Fruit fly (Drosophila melanogaster) whole organism, embryonic: Measurements from ENCODE around the gene Tmtc2.

Experiments
- Bdp1 ChIP-seq: fragments of 200-800 bp; sonication (Bioruptor generic); optimal IDR thresholded peaks from 3 replicates; lab custom pipeline; 2016; ENCODE audit warnings: missing biosample characterization, missing genetic modification characterization
- Bgb ChIP-seq: fragments of 200-800 bp; sonication (Bioruptor generic); IDR thresholded peaks from 2 replicates; pipeline ENCODE4 v1.3.6; 2022; ENCODE audit warnings: missing biosample characterization, missing genetic modification characterization; ENCODE audit not compliant: partially characterized antibody
- CG10267 ChIP-seq: fragments of 200-800 bp; sonication (Bioruptor generic); optimal IDR thresholded peaks from 2 replicates; lab custom pipeline; 2018; ENCODE audit warnings: missing biosample characterization, mild to moderate bottlenecking, missing genetic modification characterization, moderate library complexity
- CG11398 ChIP-seq: fragments of 200-800 bp; sonication (Bioruptor generic); optimal IDR thresholded peaks from 2 replicates; lab custom pipeline; 2016; ENCODE audit warnings: missing biosample characterization, missing genetic modification characterization
- CG14710 ChIP-seq: fragments of 200-800 bp; sonication (Bioruptor generic); optimal IDR thresholded peaks from 3 replicates; lab custom pipeline; 2019; ENCODE audit warnings: missing biosample characterization, mild to moderate bottlenecking, missing genetic modification characterization, moderate library complexity
- CG1529 ChIP-seq: fragments of 200-800 bp; sonication (Bioruptor generic); optimal IDR thresholded peaks from 3 replicates; lab custom pipeline; 2018; ENCODE audit warnings: missing biosample characterization, missing genetic modification characterization
- CG1647 ChIP-seq: fragments of 200-800 bp; sonication (Bioruptor generic); optimal IDR thresholded peaks from 3 replicates; lab custom pipeline; 2016; ENCODE audit warnings: missing biosample characterization, missing genetic modification characterization
- CG17328 ChIP-seq: fragments of 200-800 bp; sonication (Bioruptor generic); IDR thresholded peaks from 2 replicates; pipeline ENCODE4 v1.3.6; 2022; ENCODE audit warnings: missing biosample characterization, missing genetic modification characterization
- CG17359 ChIP-seq: fragments of 200-800 bp; sonication (Bioruptor generic); optimal IDR thresholded peaks from 3 replicates; lab custom pipeline; 2018; ENCODE audit warnings: missing biosample characterization, mild to moderate bottlenecking, missing genetic modification characterization, moderate library complexity
- CG17829 ChIP-seq: fragments of 200-800 bp; optimal IDR thresholded peaks from 2 replicates; lab custom pipeline; 2019; ENCODE audit warnings: missing biosample characterization, mild to moderate bottlenecking, missing genetic modification characterization, moderate library complexity
- CG2199 ChIP-seq: fragments of 200-800 bp; sonication (Bioruptor generic); IDR thresholded peaks from 3 replicates; pipeline ENCODE4 v1.3.6; 2022; ENCODE audit warnings: missing biosample characterization, missing genetic modification characterization
- CG2678 ChIP-seq: fragments of 200-800 bp; sonication (Bioruptor generic); optimal IDR thresholded peaks from 3 replicates; lab custom pipeline; 2019; ENCODE audit warnings: missing biosample characterization, mild to moderate bottlenecking, missing genetic modification characterization, moderate library complexity
- CG32772 ChIP-seq: fragments of 200-800 bp; sonication (Bioruptor generic); IDR thresholded peaks from 2 replicates; pipeline ENCODE4 v1.3.6; 2022; ENCODE audit warnings: missing biosample characterization, missing genetic modification characterization
- CG33557 ChIP-seq: fragments of 200-800 bp; sonication (Bioruptor generic); optimal IDR thresholded peaks from 2 replicates; lab custom pipeline; 2019; ENCODE audit warnings: missing biosample characterization, mild to moderate bottlenecking, missing genetic modification characterization, moderate library complexity
- CG3407 ChIP-seq: fragments of 200-800 bp; sonication (Bioruptor generic); optimal IDR thresholded peaks from 2 replicates; lab custom pipeline; 2018; ENCODE audit warnings: missing biosample characterization, mild to moderate bottlenecking, missing genetic modification characterization
- CG34422 ChIP-seq: fragments of 200-800 bp; sonication (Bioruptor generic); IDR thresholded peaks from 3 replicates; pipeline ENCODE4 v1.3.6; 2022; ENCODE audit warnings: missing biosample characterization, missing genetic modification characterization
- CG4820 ChIP-seq: fragments of 200-800 bp; sonication (Bioruptor generic); optimal IDR thresholded peaks from 3 replicates; lab custom pipeline; 2016; ENCODE audit warnings: missing biosample characterization, missing genetic modification characterization
- CG5953 ChIP-seq: fragments of 200-800 bp; sonication (Bioruptor generic); IDR thresholded peaks from 2 replicates; pipeline ENCODE4 v1.3.6; 2022; ENCODE audit warnings: missing biosample characterization, missing genetic modification characterization
- CG6254 ChIP-seq: fragments of 200-800 bp; sonication (Bioruptor generic); optimal IDR thresholded peaks from 3 replicates; lab custom pipeline; 2017; ENCODE audit warnings: mild to moderate bottlenecking, missing biosample characterization, missing genetic modification reagents, missing genetic modification characterization
- CG8924 ChIP-seq: fragments of 200-800 bp; optimal IDR thresholded peaks from 3 replicates; lab custom pipeline; 2019; ENCODE audit warnings: missing biosample characterization, mild to moderate bottlenecking, missing genetic modification characterization, moderate library complexity
- CG8944 ChIP-seq: fragments of 200-800 bp; sonication (Bioruptor generic); optimal IDR thresholded peaks from 3 replicates; lab custom pipeline; 2016; ENCODE audit warnings: missing biosample characterization, missing genetic modification characterization
- D19A ChIP-seq: fragments of 200-800 bp; optimal IDR thresholded peaks from 3 replicates; lab custom pipeline; 2019; ENCODE audit warnings: missing biosample characterization, mild to moderate bottlenecking, missing genetic modification characterization, moderate library complexity
- Gug ChIP-seq: fragments of 200-800 bp; sonication (Bioruptor generic); IDR thresholded peaks from 4 replicates; pipeline ENCODE4 v1.3.6; 2022; ENCODE audit warnings: missing biosample characterization, missing genetic modification characterization
- H15 ChIP-seq: fragments of 200-800 bp; sonication (Bioruptor generic); IDR thresholded peaks from 3 replicates; pipeline ENCODE4 v1.3.6; 2022; ENCODE audit warnings: missing biosample characterization, missing genetic modification characterization
- Mad ChIP-seq: fragments of 200-800 bp; sonication (Bioruptor generic); optimal IDR thresholded peaks from 2 replicates; lab custom pipeline; 2016; ENCODE audit warnings: missing biosample characterization, missing genetic modification characterization
- Mes4 ChIP-seq: fragments of 200-800 bp; sonication (Bioruptor generic); optimal IDR thresholded peaks from 2 replicates; lab custom pipeline; 2016; ENCODE audit warnings: missing biosample characterization, missing genetic modification characterization
- NC2α ChIP-seq: fragments of 200-800 bp; sonication (Bioruptor generic); optimal IDR thresholded peaks from 2 replicates; lab custom pipeline; 2016; ENCODE audit warnings: missing biosample characterization, missing genetic modification characterization
- Neu2 ChIP-seq: fragments of 200-800 bp; sonication (Bioruptor generic); optimal IDR thresholded peaks from 3 replicates; lab custom pipeline; 2016; ENCODE audit warnings: missing biosample characterization, missing genetic modification characterization, borderline replicate concordance
- Stat92E ChIP-seq, 3 experiments: fragments of >200 bp in 2 of 3; fragments of 200-800 bp in 1 of 3; sonication (Bioruptor generic) in 1 of 3; optimal IDR thresholded peaks; 2 replicates each; lab custom pipeline; 2017 to 2019; ENCODE audit warnings: missing biosample characterization in 3 of 3, missing genetic modification characterization in 3 of 3, mild to moderate bottlenecking in 1 of 3, moderate library complexity in 1 of 3
- amos ChIP-seq: fragments of 200-800 bp; sonication (Bioruptor generic); IDR thresholded peaks from 2 replicates; pipeline ENCODE4 v1.3.6; 2022; ENCODE audit warnings: missing biosample characterization, missing genetic modification characterization; ENCODE audit not compliant: partially characterized antibody
- bsh ChIP-seq, 2 experiments: fragments of 200-800 bp; sonication (Bioruptor generic); optimal IDR thresholded peaks; 2 replicates each; lab custom pipeline; 2017 to 2018; ENCODE audit warnings: mild to moderate bottlenecking in 2 of 2, missing biosample characterization in 2 of 2, missing genetic modification characterization in 2 of 2, moderate library complexity in 1 of 2
- dmrt11E ChIP-seq: fragments of 200-800 bp; sonication (Bioruptor generic); optimal IDR thresholded peaks from 3 replicates; lab custom pipeline; 2018; ENCODE audit warnings: missing biosample characterization, mild to moderate bottlenecking, missing genetic modification characterization, moderate library complexity
- dmrt99B ChIP-seq: fragments of 200-800 bp; sonication (Bioruptor generic); optimal IDR thresholded peaks from 2 replicates; lab custom pipeline; 2018; ENCODE audit warnings: missing biosample characterization, mild to moderate bottlenecking, missing genetic modification characterization, moderate library complexity
- ems ChIP-seq: fragments of 200-800 bp; sonication (Bioruptor generic); optimal IDR thresholded peaks from 3 replicates; lab custom pipeline; 2016; ENCODE audit warnings: missing biosample characterization, missing genetic modification characterization
- grau ChIP-seq: fragments of 200-800 bp; optimal IDR thresholded peaks from 3 replicates; lab custom pipeline; 2019; ENCODE audit warnings: missing biosample characterization, mild to moderate bottlenecking, missing genetic modification characterization, moderate library complexity
- gt ChIP-seq: fragments of 200-800 bp; sonication (Bioruptor generic); IDR thresholded peaks from 2 replicates; pipeline ENCODE4 v1.3.6; 2022; ENCODE audit warnings: missing biosample characterization, missing genetic modification characterization
- lilli ChIP-seq: fragments of 200-800 bp; sonication (Bioruptor generic); optimal IDR thresholded peaks from 3 replicates; lab custom pipeline; 2016; ENCODE audit warnings: missing biosample characterization, missing genetic modification characterization
- otp ChIP-seq: fragments of 200-800 bp; sonication (Bioruptor generic); IDR thresholded peaks from 3 replicates; pipeline ENCODE4, ENCODE4 v1.3.6; 2022; ENCODE audit warnings: missing biosample characterization, missing genetic modification characterization
- phol ChIP-seq: fragments of 200-800 bp; sonication (Bioruptor generic); optimal IDR thresholded peaks from 3 replicates; lab custom pipeline; 2018; ENCODE audit warnings: missing biosample characterization, mild to moderate bottlenecking, missing genetic modification characterization, moderate library complexity
- pnt ChIP-seq: fragments of 200-800 bp; sonication (Bioruptor generic); optimal IDR thresholded peaks from 3 replicates; lab custom pipeline; 2016; ENCODE audit warnings: missing biosample characterization, missing genetic modification characterization
- sens ChIP-seq: fragments of 200-800 bp; sonication (Bioruptor generic); peaks from one replicate; lab custom pipeline; 2016; ENCODE audit warnings: missing biosample characterization, missing genetic modification characterization
- sisA ChIP-seq: fragments of 200-800 bp; sonication (Bioruptor generic); IDR thresholded peaks from 2 replicates; pipeline ENCODE4 v1.3.6; 2022; ENCODE audit warnings: missing biosample characterization, missing genetic modification characterization
- stwl ChIP-seq: fragments of 200-800 bp; sonication (Bioruptor generic); optimal IDR thresholded peaks from 3 replicates; lab custom pipeline; 2018; ENCODE audit warnings: missing biosample characterization, mild to moderate bottlenecking, missing genetic modification characterization, moderate library complexity
- tap ChIP-seq: fragments of 200-800 bp; optimal IDR thresholded peaks from 3 replicates; lab custom pipeline; 2019; ENCODE audit warnings: missing biosample characterization, mild to moderate bottlenecking, missing genetic modification characterization, moderate library complexity
- tin ChIP-seq: fragments of 200-800 bp; sonication (Bioruptor generic); optimal IDR thresholded peaks from 3 replicates; lab custom pipeline; 2016; ENCODE audit warnings: missing biosample characterization, missing genetic modification characterization
- twi ChIP-seq: fragments of 200-800 bp; optimal IDR thresholded peaks from 2 replicates; lab custom pipeline; 2019; ENCODE audit warnings: missing biosample characterization, mild to moderate bottlenecking, missing genetic modification characterization, moderate library complexity
- unpg ChIP-seq: fragments of 200-800 bp; sonication (Bioruptor generic); optimal IDR thresholded peaks from 3 replicates; lab custom pipeline; 2018; ENCODE audit warnings: missing biosample characterization, mild to moderate bottlenecking, missing genetic modification characterization, moderate library complexity
- vvl ChIP-seq: fragments of 200-800 bp; sonication (Bioruptor generic); IDR thresholded peaks from 2 replicates; pipeline ENCODE4 v1.3.6; 2022; ENCODE audit warnings: missing biosample characterization, missing genetic modification characterization
- z ChIP-seq: fragments of 200-800 bp; sonication (Bioruptor generic); IDR thresholded peaks from 3 replicates; pipeline ENCODE4 v1.3.6; 2022; ENCODE audit warnings: missing biosample characterization, missing genetic modification characterization

Gene Tmtc2

DNA sequence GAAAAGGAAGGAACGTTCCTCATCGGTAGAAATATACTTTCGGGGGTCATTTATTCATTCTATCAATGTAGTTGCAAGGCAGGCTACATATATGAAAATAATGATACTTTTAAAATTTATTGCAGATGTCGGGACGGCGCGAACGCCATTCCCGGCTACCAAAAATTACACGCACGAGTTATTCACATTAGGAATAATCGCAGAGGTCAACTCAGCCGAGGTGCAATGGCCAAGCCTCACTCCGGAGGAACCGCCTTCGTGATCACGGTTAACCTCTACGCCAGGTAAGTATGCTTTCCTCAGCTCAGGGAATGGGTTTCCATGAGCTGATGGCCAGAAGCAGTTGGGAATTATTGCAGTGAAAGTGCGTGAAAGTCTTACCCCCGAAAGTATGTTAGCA, 21.2 kb upstream of the Tmtc2 start (continued):
- TF ChIP-seq Stat92E (GFP tag; optimal IDR thresholded peaks at IDR 0.05; lab: Kevin White, UChicago) = peak in 1 of 3 experiments; percentile 90
- peak; percentile 14 for TF ChIP-seq unpg (GFP tag; lab: Kevin White, UChicago)
- TF ChIP-seq CG4820 (GFP tag; lab: Kevin White, UChicago) = peak; percentile 28
- peak; percentile 59 for TF ChIP-seq dmrt11E (tag; lab: Kevin White, UChicago)
- peak; percentile 18 for TF ChIP-seq CG6254
- TF ChIP-seq tin (GFP tag; lab: Kevin White, UChicago) = peak; percentile 7
- TF ChIP-seq CG17328 = peak; percentile 63
- TF ChIP-seq bsh (GFP tag; optimal IDR thresholded peaks at IDR 0.05; lab: Kevin White, UChicago) = peak in 1 of 2 experiments; percentile 62
- TF ChIP-seq CG33557 (GFP tag; lab: Kevin White, UChicago) = peak; percentile 72
- TF ChIP-seq CG17359 (tag; lab: Kevin White, UChicago) = peak; percentile 53
- TF ChIP-seq CG5953 (GFP tag; lab: Robert Waterston, UW) = 0 out of 2 replicates have a peak, but pooled peaks have one; percentile 30
- peak; percentile 89 for TF ChIP-seq sens (GFP tag; lab: Kevin White, UChicago)
- TF ChIP-seq Bdp1 = peak; percentile 17
- peak; percentile 23; the same call in 1 of the 2 replicates for TF ChIP-seq gt
- TF ChIP-seq dmrt99B = peak; percentile 36
- peak; percentile 43 for TF ChIP-seq CG17829 (tag; lab: Kevin White, UChicago)
- peak; percentile 49; the same call in 1 of the 3 replicates for TF ChIP-seq CG34422 (GFP tag; lab: Robert Waterston, UW)
- TF ChIP-seq phol (tag; lab: Kevin White, UChicago) = peak; percentile 17
- TF ChIP-seq H15 (GFP tag; lab: Robert Waterston, UW) = 0 out of 3 replicates have a peak, but pooled peaks have one; percentile 37
- peak; percentile 17 for TF ChIP-seq grau (tag; lab: Kevin White, UChicago)
- peak; percentile 19; the same call in 1 of the 2 replicates for TF ChIP-seq CG32772
- TF ChIP-seq amos (GFP tag; lab: Robert Waterston, UW) = peak; percentile 53; the same call in 1 of the 2 replicates
- peak; percentile 34 for TF ChIP-seq CG1647 (GFP tag; lab: Kevin White, UChicago)
- TF ChIP-seq NC2α (GFP tag; lab: Kevin White, UChicago) = peak; percentile 24
- peak; percentile 37 for TF ChIP-seq Neu2 (GFP tag; lab: Kevin White, UChicago)
- TF ChIP-seq ems (GFP tag; lab: Kevin White, UChicago) = peak; percentile 11
- peak; percentile 34 for TF ChIP-seq twi (tag; lab: Kevin White, UChicago)
- peak; percentile 88; the same call in 2 of the 3 replicates for TF ChIP-seq CG2199 (GFP tag; lab: Robert Waterston, UW)
- TF ChIP-seq Mad (GFP tag; lab: Kevin White, UChicago) = peak; percentile 20
- 0 out of 4 replicates have a peak, but pooled peaks have one; percentile 13 for TF ChIP-seq Gug (GFP tag; lab: Robert Waterston, UW)
- peak; percentile 7 for TF ChIP-seq CG11398 (GFP tag; lab: Kevin White, UChicago)
- peak; percentile 1 for TF ChIP-seq stwl
- TF ChIP-seq otp = peak; percentile 64; the same call in 1 of the 3 replicates
- TF ChIP-seq Mes4 = peak; percentile 21
- TF ChIP-seq Bgb = peak; percentile 37; the same call in 1 of the 2 replicates
- peak; percentile 24 for TF ChIP-seq CG2678 (tag; lab: Kevin White, UChicago)
- TF ChIP-seq z (GFP tag; lab: Robert Waterston, UW) = peak; percentile 23; the same call in 1 of the 3 replicates
- peak; percentile 0 for TF ChIP-seq pnt
- peak; percentile 23 for TF ChIP-seq tap (tag; lab: Kevin White, UChicago)
- TF ChIP-seq CG14710 (tag; lab: Kevin White, UChicago) = peak; percentile 17
- TF ChIP-seq sisA = 0 out of 2 replicates have a peak, but pooled peaks have one; percentile 27
- TF ChIP-seq CG8944 (GFP tag; lab: Kevin White, UChicago) = peak; percentile 48
- TF ChIP-seq CG1529 (GFP tag; lab: Kevin White, UChicago) = peak; percentile 17
- peak; percentile 49 for TF ChIP-seq lilli (GFP tag; lab: Kevin White, UChicago)
- TF ChIP-seq D19A (tag; lab: Kevin White, UChicago) = peak; percentile 5
- peak; percentile 3 for TF ChIP-seq CG8924 (tag; lab: Kevin White, UChicago)
- TF ChIP-seq CG10267 = peak; percentile 10
- TF ChIP-seq vvl (GFP tag; lab: Robert Waterston, UW) = peak; percentile 32; the same call in 1 of the 2 replicates
- TF ChIP-seq CG3407 (GFP tag; lab: Kevin White, UChicago) = peak; percentile 34
